Worm (Caenorhabditis elegans): Measurements from ENCODE around the gene Y39E4B.11.

- TF ChIP-seq dao-5 (tag; optimal IDR thresholded peaks at IDR 0.05) (no peak), him-1 (tag; optimal IDR thresholded peaks at IDR 0.05) (no peak), W03F9.2 (tag; optimal IDR thresholded peaks at IDR 0.05) (no peak)
Observed at ce11 chrIII:13254178-13254725, 49.5 kb downstream of the Y39E4B.11 start, which contains the start of gene F56A8.9.

Measured in whole organism, L4/young adult.